Worm (Caenorhabditis elegans) whole organism, mixed stage, embryonic: ENCODE results near the gene srw-84.

ENCODE experiments used
- M03D4.4 ChIP-seq: sonication (generic microtip); optimal IDR thresholded peaks from 2 replicates; lab custom pipeline; 2017; ENCODE audit warnings: mild to moderate bottlenecking, missing genetic modification characterization, missing compliant biosample characterization
- bed-3 ChIP-seq: fragments of 200-800 bp; sonication (Bioruptor generic); optimal IDR thresholded peaks from 3 replicates; lab custom pipeline; 2018; ENCODE audit warnings: mild to moderate bottlenecking, missing genetic modification characterization, moderate library complexity, missing compliant biosample characterization
- blmp-1 ChIP-seq: fragments of 150-350 bp; optimal IDR thresholded peaks from 2 replicates; lab custom pipeline; 2014; ENCODE audit warnings: missing biosample characterization, missing genetic modification characterization
- ceh-39 ChIP-seq: fragments of 150-350 bp; optimal IDR thresholded peaks from 2 replicates; lab custom pipeline; 2014; ENCODE audit warnings: missing biosample characterization, missing genetic modification characterization
- ceh-43 ChIP-seq: fragments of 200-800 bp; sonication (Bioruptor generic); optimal IDR thresholded peaks from 2 replicates; lab custom pipeline; 2018; ENCODE audit warnings: mild to moderate bottlenecking, missing genetic modification characterization, moderate library complexity, missing compliant biosample characterization
- ceh-83 ChIP-seq: fragments of 200-800 bp; sonication (Bioruptor generic); optimal IDR thresholded peaks from 2 replicates; lab custom pipeline; 2018; ENCODE audit warnings: mild to moderate bottlenecking, missing genetic modification characterization, missing compliant biosample characterization
- ces-1 ChIP-seq: fragments of 150-350 bp; optimal IDR thresholded peaks from 2 replicates; lab custom pipeline; 2014; ENCODE audit warnings: missing biosample characterization, missing genetic modification reagents, missing genetic modification characterization
- cnd-1 ChIP-seq: fragments of 200-800 bp; sonication (Bioruptor generic); optimal IDR thresholded peaks from 2 replicates; lab custom pipeline; 2018; ENCODE audit warnings: mild to moderate bottlenecking, missing genetic modification characterization, missing compliant biosample characterization
- drap-1 ChIP-seq: fragments of 200-800 bp; sonication (Bioruptor generic); optimal IDR thresholded peaks from 3 replicates; lab custom pipeline; 2018; ENCODE audit warnings: mild to moderate bottlenecking, missing genetic modification characterization, missing compliant biosample characterization
- elt-1 ChIP-seq: sonication (generic microtip); optimal IDR thresholded peaks from 2 replicates; lab custom pipeline; 2017; ENCODE audit warnings: missing genetic modification characterization, mild to moderate bottlenecking, missing compliant biosample characterization, antibody characterized with exemption, moderate library complexity, borderline replicate concordance; ENCODE audit not compliant: insufficient read depth
- elt-3 ChIP-seq: fragments of 150-350 bp; optimal IDR thresholded peaks from 2 replicates; lab custom pipeline; 2014; ENCODE audit warnings: missing biosample characterization, missing genetic modification characterization
- flh-1 ChIP-seq: fragments of 200-800 bp; sonication (Bioruptor generic); optimal IDR thresholded peaks from 2 replicates; lab custom pipeline; 2018; ENCODE audit warnings: mild to moderate bottlenecking, missing genetic modification characterization, moderate library complexity, missing compliant biosample characterization
- ham-2 ChIP-seq: fragments of 200-800 bp; sonication (Bioruptor generic); optimal IDR thresholded peaks from 2 replicates; lab custom pipeline; 2018; ENCODE audit warnings: mild to moderate bottlenecking, missing genetic modification characterization, missing compliant biosample characterization
- hlh-1 ChIP-seq: fragments of 150-350 bp; optimal IDR thresholded peaks from 2 replicates; lab custom pipeline; 2014; ENCODE audit warnings: missing biosample characterization, missing genetic modification reagents, missing genetic modification characterization
- lin-32 ChIP-seq: fragments of 200-800 bp; sonication (Bioruptor generic); optimal IDR thresholded peaks from 2 replicates; lab custom pipeline; 2018; ENCODE audit warnings: mild to moderate bottlenecking, missing genetic modification characterization, missing compliant biosample characterization
- lsy-2 ChIP-seq: fragments of 150-350 bp; optimal IDR thresholded peaks from 2 replicates; lab custom pipeline; 2014; ENCODE audit warnings: missing biosample characterization, missing genetic modification characterization
- mab-5 ChIP-seq: fragments of 150-350 bp; optimal IDR thresholded peaks from 2 replicates; lab custom pipeline; 2014; ENCODE audit warnings: missing biosample characterization, missing genetic modification characterization
- mep-1 ChIP-seq: fragments of 150-350 bp; optimal IDR thresholded peaks from 2 replicates; lab custom pipeline; 2017; ENCODE audit warnings: missing biosample characterization, missing genetic modification reagents, missing genetic modification characterization, inconsistent platforms
- mls-2 ChIP-seq: sonication (generic microtip); optimal IDR thresholded peaks from 2 replicates; lab custom pipeline; 2016; ENCODE audit warnings: mild to moderate bottlenecking, missing genetic modification characterization, moderate library complexity, missing compliant biosample characterization
- nhr-12 ChIP-seq: fragments of 150-350 bp; optimal IDR thresholded peaks from 2 replicates; lab custom pipeline; 2014; ENCODE audit warnings: missing biosample characterization, missing genetic modification characterization
- nhr-2 ChIP-seq: fragments of 150-350 bp; optimal IDR thresholded peaks from 2 replicates; lab custom pipeline; 2014; ENCODE audit warnings: missing biosample characterization, missing genetic modification characterization
- nhr-237 ChIP-seq: fragments of 150-350 bp; optimal IDR thresholded peaks from 2 replicates; lab custom pipeline; 2014; ENCODE audit warnings: missing biosample characterization, missing genetic modification characterization
- nhr-28 ChIP-seq: fragments of 150-350 bp; optimal IDR thresholded peaks from 2 replicates; lab custom pipeline; 2014; ENCODE audit warnings: missing biosample characterization, missing genetic modification characterization
- nhr-76 ChIP-seq: sonication (generic microtip); optimal IDR thresholded peaks from 2 replicates; lab custom pipeline; 2017; ENCODE audit warnings: missing biosample characterization, missing genetic modification characterization
- sem-2 ChIP-seq: fragments of 200-800 bp; sonication (Bioruptor generic); optimal IDR thresholded peaks from 2 replicates; lab custom pipeline; 2018; ENCODE audit warnings: mild to moderate bottlenecking, missing genetic modification characterization, missing compliant biosample characterization
- snpc-4 ChIP-seq: fragments of 150-350 bp; optimal IDR thresholded peaks from 2 replicates; lab custom pipeline; 2014; ENCODE audit warnings: missing biosample characterization, missing genetic modification characterization
- sptf-1 ChIP-seq: sonication (generic microtip); optimal IDR thresholded peaks from 2 replicates; lab custom pipeline; 2017; ENCODE audit warnings: mild to moderate bottlenecking, missing genetic modification characterization, moderate library complexity, missing compliant biosample characterization
- tbx-8 ChIP-seq: fragments of 200-800 bp; sonication (Bioruptor generic); optimal IDR thresholded peaks from 2 replicates; lab custom pipeline; 2018; ENCODE audit warnings: mild to moderate bottlenecking, missing genetic modification characterization, moderate library complexity, missing compliant biosample characterization
- unc-120 ChIP-seq: sonication (generic microtip); optimal IDR thresholded peaks from 2 replicates; lab custom pipeline; 2017; ENCODE audit warnings: missing genetic modification characterization, missing compliant biosample characterization; ENCODE audit not compliant: poor library complexity, severe bottlenecking
- unc-39 ChIP-seq: fragments of 150-350 bp; optimal IDR thresholded peaks from 2 replicates; lab custom pipeline; 2014; ENCODE audit warnings: missing biosample characterization, missing genetic modification characterization
- unc-62 ChIP-seq: fragments of 150-350 bp; optimal IDR thresholded peaks from 2 replicates; lab custom pipeline; 2014; ENCODE audit warnings: missing biosample characterization, missing genetic modification reagents, missing genetic modification characterization
- ztf-11 ChIP-seq: fragments of 150-350 bp; optimal IDR thresholded peaks from 2 replicates; lab custom pipeline; 2014; ENCODE audit warnings: missing biosample characterization, missing genetic modification characterization

The srw-84 gene

DNA sequence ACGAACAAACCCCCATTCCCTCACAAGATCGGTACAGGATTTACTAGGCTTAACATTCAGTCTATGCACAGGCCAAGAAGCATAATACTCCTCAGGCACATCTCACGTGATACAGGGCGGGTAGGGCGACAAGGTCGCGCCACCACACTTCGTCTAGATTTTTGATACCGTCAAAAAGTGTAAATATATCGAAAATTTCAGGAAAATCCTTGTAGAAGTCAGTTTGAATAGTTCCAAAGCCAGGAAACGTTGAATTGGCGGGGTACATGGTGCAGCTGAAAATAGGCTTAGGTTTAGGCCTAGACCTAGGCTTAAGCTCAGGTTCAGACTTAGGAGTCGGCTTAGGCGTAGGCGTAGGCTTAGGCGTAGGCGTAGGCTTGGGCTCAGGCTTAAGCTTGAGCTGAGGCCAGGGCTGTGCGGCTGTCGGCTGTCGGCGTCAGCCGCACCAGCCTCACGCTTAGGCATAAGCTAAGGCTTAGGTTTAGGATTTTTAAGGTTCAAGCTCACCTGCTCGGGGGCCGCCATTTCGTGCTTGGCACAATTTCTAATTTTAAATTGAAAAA lies 49.4 kb downstream of the srw-84 start:
- TF ChIP-seq cnd-1 (tag; lab: Kevin White, UChicago) (no peak), lin-32 (GFP tag; lab: Kevin White, UChicago) (no peak), ham-2 (peak; percentile 65), mab-5 (tag; lab: Kevin White, UChicago) (no peak), nhr-237 (tag; lab: Kevin White, UChicago) (no peak), elt-3 (no peak), sem-2 (GFP tag; lab: Kevin White, UChicago) (peak; percentile 25), drap-1 (peak; percentile 50), nhr-76 (no peak), lsy-2 (no peak), sptf-1 (peak; percentile 72)

DNA sequence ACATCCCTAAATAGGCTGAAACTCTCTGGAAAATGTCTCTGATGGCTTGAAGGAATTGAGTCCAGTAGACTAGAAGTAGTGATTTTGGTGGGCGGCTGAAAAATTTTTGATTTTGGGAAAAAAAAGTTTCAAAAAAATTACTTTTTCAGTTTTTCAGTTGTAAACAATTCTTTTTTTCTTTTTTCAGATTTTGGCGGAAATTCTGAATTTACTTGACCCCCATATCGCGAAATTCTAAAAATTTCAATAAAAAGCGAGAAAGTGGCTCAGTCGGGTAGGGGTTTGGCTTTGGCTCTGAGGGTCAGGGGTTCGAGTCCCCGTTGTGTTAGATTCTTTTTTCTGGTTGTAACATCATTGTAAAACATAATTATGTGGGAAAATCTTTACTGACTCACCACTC lies 50.0 kb downstream of the srw-84 start, which contains the start of gene srw-85:
TSS of gene srw-85 (minus strand) at position 101 of the 400 bp plus-strand sequence.
- no peak for TF ChIP-seq hlh-1 (tag; lab: Kevin White, UChicago)
- no peak for TF ChIP-seq blmp-1 (tag; lab: Kevin White, UChicago)
- TF ChIP-seq tbx-8 (GFP tag; lab: Kevin White, UChicago) = no peak
- TF ChIP-seq M03D4.4 (tag; lab: Kevin White, UChicago) = no peak
- no peak for TF ChIP-seq mab-5 (tag; lab: Kevin White, UChicago)
- no peak for TF ChIP-seq unc-62 (GFP tag; lab: Kevin White, UChicago)
- TF ChIP-seq lsy-2 = no peak
- TF ChIP-seq nhr-2 (tag; lab: Kevin White, UChicago) = no peak
- TF ChIP-seq drap-1 = no peak
- no peak for TF ChIP-seq sptf-1
- TF ChIP-seq, all 35 proteins: peak for 0

DNA sequence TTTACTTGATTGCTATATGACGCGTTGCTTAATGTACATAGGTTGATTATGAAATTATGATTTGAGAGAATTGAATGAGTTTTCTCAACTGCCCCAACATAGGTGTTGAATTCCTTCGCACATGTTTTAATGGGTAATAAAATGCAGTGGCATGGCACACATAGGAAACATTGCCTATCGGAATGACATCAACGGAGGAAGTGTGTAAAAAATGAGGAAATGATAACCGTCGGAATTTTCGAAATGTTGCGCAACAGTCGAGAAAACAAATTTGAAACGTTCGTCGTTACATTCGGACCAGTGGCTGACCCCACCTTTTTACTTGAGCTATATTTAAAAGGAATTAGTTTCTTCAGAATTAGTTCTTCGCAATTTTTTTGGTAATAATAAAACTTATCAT lies 51.0 kb downstream of the srw-84 start:
- TF ChIP-seq ceh-83 (GFP tag; lab: Kevin White, UChicago) (no peak), flh-1 (no peak), nhr-76 (no peak), nhr-237 (tag; lab: Kevin White, UChicago) (no peak), nhr-12 (tag; lab: Kevin White, UChicago) (no peak), nhr-28 (tag; lab: Kevin White, UChicago) (no peak), elt-1 (no peak), bed-3 (GFP tag; lab: Kevin White, UChicago) (no peak), unc-62 (GFP tag; lab: Kevin White, UChicago) (no peak), ztf-11 (tag; lab: Kevin White, UChicago) (no peak), nhr-2 (tag; lab: Kevin White, UChicago) (no peak), mab-5 (tag; lab: Kevin White, UChicago) (no peak), ceh-39 (tag; lab: Kevin White, UChicago) (no peak), drap-1 (no peak), ham-2 (no peak), mls-2 (tag; lab: Kevin White, UChicago) (no peak), elt-3 (no peak), unc-39 (tag; lab: Kevin White, UChicago) (no peak), ceh-43 (GFP tag; lab: Kevin White, UChicago) (no peak), unc-120 (no peak)
- TF ChIP-seq, all 35 proteins: peak for 0

DNA sequence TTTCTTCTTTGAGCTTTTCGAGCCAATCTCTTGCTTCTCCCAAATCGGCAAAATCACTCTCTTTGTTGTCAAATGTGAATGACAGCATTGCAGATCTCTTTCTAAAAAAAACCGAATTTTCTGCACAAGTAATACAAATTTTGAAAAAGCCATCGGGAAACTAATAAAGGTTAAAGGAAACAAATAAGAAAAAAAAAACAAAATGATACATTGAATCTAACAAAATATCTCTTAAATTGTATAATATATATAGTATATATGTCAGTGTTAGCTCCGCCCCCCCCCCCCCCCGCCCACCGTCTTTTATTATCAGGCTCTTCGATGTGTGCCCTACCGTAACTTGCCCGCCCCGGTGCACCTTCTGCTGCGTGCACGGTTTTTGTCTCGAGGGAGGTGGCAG lies 51.9 kb downstream of the srw-84 start, which contains the start of gene C25F9.11:
TSS of gene C25F9.11 (minus strand) at position 101 of the 400 bp plus-strand sequence.
- TF ChIP-seq ham-2 = no peak
- TF ChIP-seq bed-3 (GFP tag; lab: Kevin White, UChicago) = no peak
- no peak for TF ChIP-seq snpc-4 (tag; lab: Kevin White, UChicago)
- no peak for TF ChIP-seq flh-1
- TF ChIP-seq mep-1 = no peak
- no peak for TF ChIP-seq ceh-83 (GFP tag; lab: Kevin White, UChicago)
- no peak for TF ChIP-seq nhr-2 (tag; lab: Kevin White, UChicago)
- TF ChIP-seq ces-1 = no peak
- TF ChIP-seq ztf-11 (tag; lab: Kevin White, UChicago) = no peak
- no peak for TF ChIP-seq hlh-1 (tag; lab: Kevin White, UChicago)
- TF ChIP-seq lsy-2 = no peak
- TF ChIP-seq elt-3 = no peak
